Fruit fly (Drosophila melanogaster): ENCODE measurements around the gene Tlk.

The Tlk gene

DNA sequence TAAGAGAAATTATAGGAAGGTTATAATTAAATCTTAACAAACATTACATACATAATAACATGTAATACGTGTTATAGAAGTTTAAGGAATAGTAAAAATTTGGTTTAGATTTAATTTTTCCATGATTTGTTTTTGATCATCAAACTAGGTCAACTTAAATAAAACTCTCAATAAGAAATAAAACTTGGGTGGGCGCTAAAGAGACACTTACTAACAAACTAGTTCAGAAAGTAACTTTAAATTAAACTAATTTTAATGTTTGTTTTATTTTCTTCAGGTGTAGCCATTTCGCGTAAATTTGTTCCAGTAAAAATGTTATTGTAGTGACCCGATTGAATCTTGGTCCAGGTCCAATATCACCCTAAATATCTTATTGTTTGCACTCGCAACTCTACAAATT lies 20.5 kb downstream of the Tlk start:
- no peak for TF ChIP-seq CG8478 (optimal IDR thresholded peaks at IDR 0.05)
- no peak for TF ChIP-seq CTCF (optimal IDR thresholded peaks at IDR 0.05)

DNA sequence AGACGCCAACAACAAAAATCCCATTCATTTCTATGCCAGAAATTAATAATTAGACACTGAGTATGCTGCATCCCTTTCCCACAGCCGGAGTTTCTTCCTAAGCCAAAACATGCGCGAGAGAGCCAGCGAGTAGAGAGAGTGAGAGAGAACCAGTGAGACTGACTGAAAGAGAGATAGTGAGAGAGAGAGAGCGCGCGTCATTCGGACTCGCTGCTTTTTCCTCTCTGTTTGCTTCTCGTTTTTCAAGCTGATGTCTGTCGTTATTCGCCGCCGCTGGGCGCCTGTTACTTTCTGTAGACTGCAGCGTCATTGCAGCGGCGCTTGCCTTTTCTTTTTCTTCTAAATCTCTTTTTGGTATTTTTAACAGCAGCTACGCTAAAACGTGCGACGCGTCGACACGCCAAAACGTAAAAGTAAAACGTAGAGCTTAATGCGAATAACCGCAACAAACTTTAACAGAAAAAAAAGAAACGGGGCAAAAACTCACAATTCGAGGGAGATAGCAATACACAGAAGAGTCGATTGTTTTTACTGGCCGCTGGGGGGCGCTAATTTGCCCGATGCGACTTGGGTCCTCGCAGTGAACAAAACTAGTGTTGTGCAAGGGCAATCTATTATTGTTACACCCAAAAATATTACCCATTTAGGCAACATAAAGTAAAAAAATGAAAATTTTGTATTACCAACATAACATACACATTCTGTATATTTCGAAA lies 21.1 kb downstream of the Tlk start:
- TF ChIP-seq CTCF (optimal IDR thresholded peaks at IDR 0.05) (peak; percentile 88 to 89), CG8478 (optimal IDR thresholded peaks at IDR 0.05) (no peak)

DNA sequence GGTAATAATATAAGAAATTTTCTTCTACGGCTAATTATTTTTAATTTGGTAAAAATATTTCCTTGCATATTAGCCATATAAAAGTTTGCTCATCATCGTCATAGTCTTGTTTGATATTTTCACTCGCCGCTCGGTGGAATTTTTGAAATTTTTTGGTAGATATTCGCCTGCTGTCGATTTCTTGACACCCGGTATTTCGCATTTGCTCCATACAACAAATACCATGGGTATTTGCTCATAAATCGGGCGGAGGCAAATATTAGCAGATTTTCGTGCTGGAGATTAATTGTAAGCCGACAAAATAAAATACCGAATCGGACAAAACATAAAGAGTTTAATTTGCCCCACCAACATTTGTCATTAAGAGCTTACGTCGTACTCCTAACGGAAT lies 21.8 kb downstream of the Tlk start:
- no peak for TF ChIP-seq CTCF (optimal IDR thresholded peaks at IDR 0.05)
- TF ChIP-seq CG8478 (optimal IDR thresholded peaks at IDR 0.05) = no peak

DNA sequence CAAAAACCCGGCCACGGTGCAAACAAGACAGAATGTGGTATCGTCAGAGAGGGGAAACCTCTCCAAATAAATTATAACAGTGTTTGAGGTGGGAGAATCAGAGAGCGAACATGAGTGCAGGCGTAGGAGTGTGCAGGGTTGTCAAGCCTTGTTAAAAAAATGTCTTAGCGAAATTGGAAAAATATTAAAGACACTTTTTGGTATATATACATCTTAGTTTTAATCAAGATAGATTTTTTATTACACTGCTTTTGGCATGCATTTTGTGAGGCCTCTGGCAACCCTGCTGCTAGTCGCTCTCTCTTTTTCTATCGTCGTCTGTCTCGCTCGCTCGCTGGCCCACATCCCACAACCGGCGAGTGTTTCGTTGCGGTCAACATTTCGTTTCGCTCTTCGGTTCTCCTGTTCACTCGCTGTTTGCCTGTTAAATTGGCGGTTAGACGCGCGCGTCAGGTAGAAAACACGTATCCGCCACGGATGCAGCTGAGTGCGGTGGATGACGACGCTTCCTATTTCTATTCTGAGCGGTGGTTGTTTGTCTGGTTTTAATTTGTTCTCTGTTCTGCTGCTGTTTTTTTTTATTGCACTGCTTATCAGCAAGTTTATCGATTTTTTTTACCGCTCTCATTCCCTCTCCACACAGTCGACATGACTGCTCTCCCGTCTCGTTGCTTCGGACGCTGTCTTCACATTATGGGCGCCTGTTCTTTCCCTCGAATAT lies 22.4 kb downstream of the Tlk start:
- TF ChIP-seq CG8478 (optimal IDR thresholded peaks at IDR 0.05) (no peak), CTCF (optimal IDR thresholded peaks at IDR 0.05) (peak in 1 of 2 experiments; percentile 27)

DNA sequence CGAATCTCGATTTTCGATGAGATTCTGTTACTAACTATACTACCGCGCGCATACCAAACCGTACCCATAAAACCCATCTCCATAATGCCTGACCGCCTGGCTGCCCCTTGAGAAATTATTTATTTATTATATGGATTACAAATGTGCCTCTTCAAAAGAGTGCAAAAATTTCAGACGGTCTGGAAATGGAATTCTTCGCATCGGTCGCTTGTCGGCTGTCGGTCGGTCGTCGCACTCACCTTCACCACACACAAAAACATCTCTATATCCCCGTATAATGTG lies 22.9 kb downstream of the Tlk start:
- TF ChIP-seq CG8478 (optimal IDR thresholded peaks at IDR 0.05) = no peak
- no peak for TF ChIP-seq CTCF (optimal IDR thresholded peaks at IDR 0.05)

DNA sequence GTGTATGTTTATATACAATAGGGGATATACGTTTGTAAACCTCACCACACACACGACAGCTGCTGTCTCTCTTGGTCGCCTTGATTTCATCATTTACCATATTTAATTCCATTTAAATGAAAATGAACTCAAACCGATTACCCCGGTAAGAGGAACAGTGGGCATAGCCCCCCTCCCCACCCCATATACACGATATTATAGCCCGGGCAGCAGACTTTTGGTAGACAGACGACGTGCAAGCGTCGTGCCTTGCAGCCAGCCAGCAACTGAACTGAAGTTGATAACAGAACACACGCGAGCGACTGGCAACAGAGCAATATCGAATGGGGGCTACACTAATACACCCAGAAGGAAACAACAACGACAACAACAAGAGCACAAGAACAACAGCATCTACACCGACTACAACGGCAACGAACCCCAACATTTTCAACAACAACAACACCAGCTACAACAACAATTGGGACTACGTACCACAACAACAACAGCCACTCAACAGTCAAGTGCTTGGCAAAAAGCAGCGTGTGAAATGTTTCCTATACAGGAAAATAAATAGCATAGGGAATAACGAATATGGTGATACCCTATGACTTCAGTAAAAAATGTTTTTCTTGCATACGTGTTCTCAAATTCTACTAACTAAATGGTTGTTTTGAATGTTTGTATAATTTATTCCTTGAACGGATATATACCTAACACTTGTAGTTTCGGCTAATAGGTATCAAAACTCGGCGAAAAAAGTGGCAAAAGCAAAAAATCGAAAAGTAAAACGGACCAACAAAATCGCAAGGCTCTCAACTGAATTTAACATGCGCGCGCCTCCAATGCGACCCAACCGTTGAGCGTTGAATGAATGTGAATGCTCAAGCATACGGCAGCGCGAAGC lies 23.4 kb downstream of the Tlk start:
- TF ChIP-seq CTCF (optimal IDR thresholded peaks at IDR 0.05) (no peak), CG8478 (optimal IDR thresholded peaks at IDR 0.05) (no peak)

DNA sequence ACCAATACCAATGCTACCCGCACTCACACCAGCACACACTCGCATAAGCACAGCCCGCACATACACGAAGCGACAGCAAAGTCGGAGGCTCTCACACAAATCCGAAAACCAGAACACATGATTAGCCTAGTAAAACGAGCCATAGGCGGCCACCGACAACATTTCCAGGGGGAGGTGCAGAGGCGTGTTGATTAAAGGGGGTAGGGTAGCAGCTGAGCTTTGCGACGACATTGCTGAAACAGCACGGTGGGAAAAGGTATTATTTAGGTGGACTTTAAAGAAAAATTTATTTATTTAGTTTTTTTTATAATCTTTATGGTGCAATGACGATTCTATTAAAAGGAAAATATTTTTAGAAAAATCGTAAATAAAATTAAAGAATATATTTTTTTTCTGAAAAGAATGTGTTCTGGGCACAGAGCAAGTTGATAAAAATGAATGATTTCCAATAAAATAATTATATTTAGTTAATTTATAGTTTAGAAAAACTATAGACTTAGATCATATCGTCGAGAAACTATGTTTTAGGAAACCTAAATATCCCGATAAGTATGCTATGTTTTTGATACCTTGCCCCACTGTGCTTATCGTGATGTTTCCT lies 24.2 kb downstream of the Tlk start:
- TF ChIP-seq CG8478 (optimal IDR thresholded peaks at IDR 0.05) = no peak
- no peak for TF ChIP-seq CTCF (optimal IDR thresholded peaks at IDR 0.05)

DNA sequence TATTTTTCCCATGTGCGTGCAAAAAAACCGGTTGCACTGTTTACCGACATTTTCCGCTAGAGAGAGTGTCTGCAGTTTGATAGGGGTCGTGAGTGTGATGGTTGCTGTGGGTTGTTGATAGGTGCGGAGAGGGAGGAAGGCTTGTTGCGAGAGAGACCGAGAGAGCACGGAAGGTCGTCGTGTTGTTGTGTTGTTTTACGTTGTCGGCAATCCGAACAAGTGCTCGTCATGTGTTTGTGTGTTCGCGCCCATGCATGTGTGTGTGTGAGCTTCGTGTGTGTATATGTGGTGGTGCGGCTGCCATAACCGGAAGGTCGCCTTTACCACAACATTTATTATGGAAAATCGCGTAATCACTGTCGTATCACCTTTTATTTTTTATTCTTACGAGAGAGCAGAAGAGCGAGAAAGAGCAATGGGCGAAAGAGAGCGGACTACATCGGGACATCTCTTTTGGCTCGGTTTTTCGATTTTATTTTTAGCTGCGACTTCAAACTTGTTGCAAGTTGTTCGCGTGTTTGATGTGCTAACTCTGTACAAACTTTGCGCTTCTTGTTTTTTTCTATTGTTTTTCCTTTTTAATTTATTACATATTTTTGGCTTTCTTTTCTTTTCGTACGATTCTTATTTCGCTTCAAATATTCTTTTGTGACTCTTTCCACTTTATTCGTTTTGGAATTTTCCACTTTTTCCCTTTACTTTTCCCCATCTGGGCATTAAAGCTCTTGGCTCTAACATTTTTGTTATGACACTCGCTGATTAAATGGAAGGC lies 24.9 kb downstream of the Tlk start:
- TF ChIP-seq CG8478 (optimal IDR thresholded peaks at IDR 0.05) = no peak
- peak; percentile 71 to 77 for TF ChIP-seq CTCF (optimal IDR thresholded peaks at IDR 0.05)

DNA sequence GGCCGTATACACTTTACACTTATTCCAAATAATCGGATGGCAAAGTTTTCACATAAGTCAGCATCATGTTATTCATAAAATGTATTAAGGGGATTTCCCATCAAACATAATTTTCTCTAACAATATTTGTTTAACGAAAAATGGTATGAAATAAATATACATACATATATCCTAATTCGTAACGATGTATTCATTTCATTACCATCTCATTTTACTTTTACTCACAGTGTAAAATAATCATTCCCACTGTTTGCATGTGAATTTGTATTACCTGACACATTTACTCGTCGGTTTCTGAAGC lies 25.4 kb downstream of the Tlk start:
- TF ChIP-seq CG8478 (optimal IDR thresholded peaks at IDR 0.05) = no peak
- TF ChIP-seq CTCF (optimal IDR thresholded peaks at IDR 0.05) = no peak

DNA sequence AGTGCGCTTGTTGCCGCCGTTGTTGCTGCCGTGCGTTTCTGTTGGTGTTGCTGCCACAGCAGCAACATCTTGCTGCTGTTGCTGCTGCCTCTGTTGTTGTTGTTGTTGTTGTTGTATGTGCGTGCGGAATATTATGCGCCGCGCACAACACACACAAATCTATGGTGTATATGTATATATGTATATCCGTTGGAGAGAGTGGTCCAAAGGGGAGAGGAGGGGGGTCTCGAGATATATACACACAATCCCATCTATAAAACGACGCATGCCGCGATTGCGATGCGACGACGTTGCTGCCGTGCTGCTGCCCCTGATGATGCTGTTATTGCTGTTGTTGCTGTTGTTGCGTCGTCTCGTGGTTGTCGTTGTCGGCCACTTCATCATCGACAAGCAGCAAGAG lies 27.1 kb downstream of the Tlk start:
- TF ChIP-seq CG8478 (optimal IDR thresholded peaks at IDR 0.05) = no peak
- no peak for TF ChIP-seq CTCF (optimal IDR thresholded peaks at IDR 0.05)

DNA sequence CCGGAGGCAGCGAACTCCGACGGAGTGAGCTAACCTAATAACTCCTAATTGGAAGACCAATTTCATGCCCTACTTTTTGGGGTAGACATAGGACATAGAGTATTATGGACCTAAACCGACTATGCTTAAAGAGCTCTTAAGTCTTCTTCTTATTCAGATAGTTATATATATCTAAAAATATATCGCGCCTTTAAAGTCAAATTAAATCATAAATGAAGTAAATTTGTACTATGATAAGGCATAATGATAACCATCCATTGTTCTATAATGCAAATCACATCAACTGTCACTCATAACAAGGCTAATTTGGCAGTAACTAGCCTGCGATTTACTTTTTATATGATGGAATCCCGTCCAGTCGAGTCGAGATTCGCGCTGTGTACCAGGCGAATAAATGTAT lies 27.8 kb downstream of the Tlk start:
- TF ChIP-seq CTCF (optimal IDR thresholded peaks at IDR 0.05) (no peak), CG8478 (optimal IDR thresholded peaks at IDR 0.05) (no peak)

DNA sequence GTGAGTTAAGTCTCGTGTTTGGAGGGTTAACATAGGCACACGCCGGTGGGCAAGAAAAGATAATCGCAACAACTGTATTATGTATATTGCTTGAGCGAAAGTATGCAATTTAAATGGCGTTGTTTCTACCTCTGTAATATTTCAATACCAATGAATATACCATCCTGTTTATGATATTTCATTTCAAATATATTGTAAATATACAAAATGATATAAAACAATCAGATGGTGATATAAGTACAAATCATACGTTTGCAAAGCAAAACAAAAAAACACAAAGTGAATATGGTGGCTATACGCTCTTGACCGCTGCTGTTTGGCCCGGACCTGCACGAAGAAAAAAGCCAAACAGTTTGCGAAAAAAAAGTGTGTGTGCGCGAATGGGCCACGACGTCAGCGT lies 28.4 kb downstream of the Tlk start:
- no peak for TF ChIP-seq CTCF (optimal IDR thresholded peaks at IDR 0.05)
- TF ChIP-seq CG8478 (optimal IDR thresholded peaks at IDR 0.05) = no peak

DNA sequence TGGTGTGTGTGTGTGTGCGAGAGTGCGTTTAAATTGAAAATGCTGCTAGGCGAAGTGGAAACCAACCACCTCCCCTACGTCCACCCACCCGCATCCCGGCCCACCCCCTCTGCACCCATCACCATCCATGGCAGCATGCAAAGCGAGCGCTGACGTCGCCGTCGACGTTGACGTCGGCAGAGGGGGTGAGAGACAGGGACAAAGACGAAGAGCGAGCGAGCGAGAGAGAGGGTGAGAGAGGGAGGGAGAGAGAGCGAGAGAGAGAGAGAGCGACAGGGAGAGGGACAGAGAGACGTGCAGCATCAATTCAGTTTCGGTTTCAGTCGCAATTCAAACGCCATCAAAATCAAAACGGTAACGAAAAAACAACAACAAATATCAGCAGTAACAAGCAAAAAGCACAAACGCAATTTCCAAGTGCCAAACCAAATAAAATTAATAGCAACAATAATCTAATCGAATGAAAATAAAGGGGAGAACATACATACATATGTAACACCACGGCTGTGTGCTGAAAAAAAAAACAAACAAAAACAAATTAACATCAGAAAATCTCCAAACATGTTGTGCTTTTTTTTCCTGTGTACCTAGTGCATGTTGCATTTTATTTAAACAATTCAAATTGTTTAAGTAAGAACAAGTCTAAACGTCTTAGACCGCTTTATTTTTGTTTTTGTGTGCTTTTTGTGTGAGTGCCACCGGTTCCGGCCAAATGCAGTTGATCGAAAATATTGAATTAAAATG lies 29.1 kb downstream of the Tlk start:
- TF ChIP-seq CTCF (optimal IDR thresholded peaks at IDR 0.05) (no peak), CG8478 (optimal IDR thresholded peaks at IDR 0.05) (no peak)

Data from S2 (cell line).